Fruit fly (Drosophila melanogaster): ENCODE measurements around the gene sip2.

sip2 gene

DNA sequence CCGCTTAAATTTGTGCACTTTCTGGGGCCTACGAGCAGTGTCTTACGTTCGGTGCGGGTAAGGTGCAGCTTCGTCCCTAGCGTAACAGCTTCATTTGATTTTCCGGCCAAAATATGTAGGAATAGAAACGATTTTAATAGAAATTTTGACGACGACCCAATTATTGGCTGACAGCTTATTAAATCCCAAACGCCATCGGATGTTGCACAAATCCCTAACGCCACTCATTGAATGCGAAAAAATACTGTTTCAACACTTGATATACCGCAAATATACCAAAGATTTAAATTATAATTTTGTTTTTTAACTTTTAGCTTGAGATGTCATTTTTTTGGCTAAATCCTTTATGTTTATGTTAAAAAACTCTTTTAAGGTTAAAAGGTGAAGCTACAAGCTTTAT, 18.8 kb downstream of the sip2 start, which contains the start of gene Fgop2:
Gene Fgop2, minus strand, starts transcription at position 202 of the 400 bp plus-strand sequence.
- TF ChIP-seq CG7045 (GFP tag; optimal IDR thresholded peaks at IDR 0.05) (no peak), bab1 (GFP tag; optimal IDR thresholded peaks at IDR 0.05) (peak; percentile 31), tj (GFP tag; optimal IDR thresholded peaks at IDR 0.05) (no peak), CG7101 (tag; optimal IDR thresholded peaks at IDR 0.05) (no peak), kay (GFP tag; ENCODE audit: borderline replicate concordance) (no peak), Clk (GFP tag; optimal IDR thresholded peaks at IDR 0.05) (no peak), ovo (GFP tag; optimal IDR thresholded peaks at IDR 0.05) (no peak), pad (GFP tag; optimal IDR thresholded peaks at IDR 0.05) (no peak)

dm6 chr2L:6942714-6943113, 21.2 kb downstream of the sip2 start, which contains the start of gene CG18304:
CG18304 (minus strand) TSS chr2L:6942814.
- no peak for TF ChIP-seq bab1 (GFP tag; optimal IDR thresholded peaks at IDR 0.05)
- TF ChIP-seq pad (GFP tag; optimal IDR thresholded peaks at IDR 0.05), result no peak
- no peak for TF ChIP-seq cnc (optimal IDR thresholded peaks at IDR 0.05)
- no peak for TF ChIP-seq CG12768 (GFP tag; optimal IDR thresholded peaks at IDR 0.05)
- no peak for TF ChIP-seq CG11617 (GFP tag; optimal IDR thresholded peaks at IDR 0.05)

- TF ChIP-seq CG5204 (GFP tag; optimal IDR thresholded peaks at IDR 0.05), result no peak
- peak; percentile 57 for TF ChIP-seq CG11617 (GFP tag; optimal IDR thresholded peaks at IDR 0.05)
- TF ChIP-seq CG7045 (GFP tag; optimal IDR thresholded peaks at IDR 0.05), result no peak
Measured at dm6 chr2L:6941731-6942130, 22.1 kb downstream of the sip2 start.

DNA sequence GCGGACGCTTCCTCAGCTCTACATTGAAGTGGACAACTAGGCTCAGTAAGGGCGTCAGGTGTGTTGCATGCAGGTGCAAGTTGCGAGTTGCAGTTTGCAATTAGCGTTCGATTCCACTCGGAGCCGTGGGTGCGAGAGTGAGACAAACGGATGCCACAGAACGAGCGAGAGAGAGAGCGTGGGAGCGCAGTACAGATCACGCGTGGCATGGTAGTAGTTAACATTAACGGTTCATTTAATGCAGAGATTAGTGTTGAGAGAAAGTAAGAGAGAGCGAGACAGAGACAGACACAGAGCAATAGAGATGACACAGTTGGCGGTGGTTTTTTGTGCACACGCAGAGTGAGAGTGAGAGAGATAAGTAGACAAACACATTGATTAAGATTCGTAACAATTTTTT, 24.2 kb downstream of the sip2 start:
- TF ChIP-seq CG7045 (GFP tag; optimal IDR thresholded peaks at IDR 0.05), result no peak
- TF ChIP-seq cnc (optimal IDR thresholded peaks at IDR 0.05), result no peak
- no peak for TF ChIP-seq CG7101 (tag; optimal IDR thresholded peaks at IDR 0.05)
- TF ChIP-seq CG11617 (GFP tag; optimal IDR thresholded peaks at IDR 0.05), result no peak

DNA sequence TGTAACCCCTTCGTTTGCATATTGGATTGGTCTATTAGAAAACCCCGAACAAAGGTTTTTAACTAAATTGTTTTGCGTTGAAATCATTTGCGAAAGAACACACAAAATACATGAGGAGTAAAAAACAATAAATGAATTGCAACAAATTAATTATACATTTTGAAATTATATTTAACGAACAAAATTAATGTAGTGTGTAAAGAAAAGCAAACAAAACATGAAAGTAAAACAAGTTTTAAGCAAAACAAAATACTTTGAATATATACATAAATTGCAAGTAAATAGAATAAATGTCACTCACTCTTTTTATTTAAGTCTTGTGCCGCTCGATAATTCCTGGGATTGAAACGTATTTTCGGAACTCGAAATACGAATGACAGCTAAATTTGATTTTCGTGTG, 32.1 kb downstream of the sip2 start, which contains the start of gene CG43232:
Gene CG43232, plus strand, starts transcription at position 301 of the 400 bp plus-strand sequence.
- TF ChIP-seq kay (GFP tag; ENCODE audit: borderline replicate concordance) (peak; percentile 78), CG12768 (GFP tag; optimal IDR thresholded peaks at IDR 0.05) (no peak)

DNA sequence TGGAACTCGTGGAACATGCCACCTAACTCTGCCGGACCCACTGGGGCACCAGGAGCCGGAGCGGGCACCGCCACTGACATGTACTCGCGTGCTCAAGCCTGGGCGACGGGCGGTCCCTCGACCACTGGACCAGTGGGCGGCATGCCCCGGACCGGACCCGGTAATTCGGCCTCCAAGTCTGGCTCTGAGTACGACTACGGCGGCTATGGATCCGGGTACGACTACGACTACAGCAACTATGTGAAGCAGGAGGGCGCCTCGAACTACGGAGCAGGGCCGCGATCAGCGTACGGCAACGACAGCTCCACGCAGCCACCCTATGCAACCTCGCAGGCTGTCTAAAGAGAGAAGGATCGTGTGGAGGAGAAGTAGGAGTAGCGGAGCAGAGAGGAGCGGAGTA, 38.8 kb downstream of the sip2 start:
- no peak for TF ChIP-seq cnc (optimal IDR thresholded peaks at IDR 0.05)
- no peak for TF ChIP-seq CG12768 (GFP tag; optimal IDR thresholded peaks at IDR 0.05)
- TF ChIP-seq CG33017 (tag; optimal IDR thresholded peaks at IDR 0.05), result no peak
- TF ChIP-seq kay (GFP tag; ENCODE audit: borderline replicate concordance), result no peak
- no peak for TF ChIP-seq Clk (GFP tag; optimal IDR thresholded peaks at IDR 0.05)
- no peak for TF ChIP-seq Hr96 (GFP tag; optimal IDR thresholded peaks at IDR 0.05)
- no peak for TF ChIP-seq CG5204 (GFP tag; optimal IDR thresholded peaks at IDR 0.05)
- no peak for TF ChIP-seq CG14711 (tag; optimal IDR thresholded peaks at IDR 0.05)
- no peak for TF ChIP-seq Mnt (GFP tag; optimal IDR thresholded peaks at IDR 0.05)
- TF ChIP-seq CG1620 (GFP tag; optimal IDR thresholded peaks at IDR 0.05), result no peak
- TF ChIP-seq CG11617 (GFP tag; optimal IDR thresholded peaks at IDR 0.05), result no peak
- no peak for TF ChIP-seq pad (GFP tag; optimal IDR thresholded peaks at IDR 0.05)
- no peak for TF ChIP-seq toe (GFP tag; optimal IDR thresholded peaks at IDR 0.05)
- TF ChIP-seq cic (GFP tag; optimal IDR thresholded peaks at IDR 0.05), result no peak
- TF ChIP-seq tj (GFP tag; optimal IDR thresholded peaks at IDR 0.05), result no peak

DNA sequence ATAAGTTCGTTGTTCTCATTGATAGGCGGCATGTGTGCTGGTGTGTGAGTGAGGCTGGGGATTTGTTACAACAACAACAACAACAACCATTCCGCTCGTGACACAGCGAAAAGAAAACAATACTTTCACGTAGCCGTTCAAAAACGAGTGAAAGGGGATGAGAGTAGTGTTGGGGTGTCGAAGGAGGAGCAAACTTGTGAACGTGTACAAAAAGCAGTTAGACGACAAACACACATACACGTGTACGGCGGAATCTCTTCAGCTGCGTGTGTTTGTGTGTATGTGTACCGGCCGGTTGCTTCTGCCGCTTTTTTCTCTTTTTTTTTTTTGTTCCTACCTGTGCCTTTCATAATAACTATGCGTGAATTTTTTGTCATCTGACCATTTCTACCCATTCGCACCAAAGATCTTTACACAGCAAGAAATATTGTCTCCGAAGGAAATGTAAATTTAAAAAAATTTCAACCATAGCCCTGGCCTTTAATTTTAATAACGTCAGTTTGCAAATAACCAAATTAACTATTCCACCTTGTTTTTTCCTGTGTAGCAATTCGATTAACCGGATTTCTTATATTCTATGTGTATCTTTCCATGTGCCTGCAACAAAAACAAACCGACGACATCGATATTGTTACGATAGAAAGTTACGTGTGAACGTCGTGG, 41.7 kb downstream of the sip2 start:
- TF ChIP-seq CG33017 (tag; optimal IDR thresholded peaks at IDR 0.05), result no peak
- TF ChIP-seq CG7101 (tag; optimal IDR thresholded peaks at IDR 0.05), result peak; percentile 7
- no peak for TF ChIP-seq Clk (GFP tag; optimal IDR thresholded peaks at IDR 0.05)
- TF ChIP-seq cnc (optimal IDR thresholded peaks at IDR 0.05), result peak; percentile 75 to 85
- no peak for TF ChIP-seq CG5204 (GFP tag; optimal IDR thresholded peaks at IDR 0.05)
- no peak for TF ChIP-seq CG11617 (GFP tag; optimal IDR thresholded peaks at IDR 0.05)
- TF ChIP-seq CG1620 (GFP tag; optimal IDR thresholded peaks at IDR 0.05), result no peak
- no peak for TF ChIP-seq tj (GFP tag; optimal IDR thresholded peaks at IDR 0.05)
- TF ChIP-seq toe (GFP tag; optimal IDR thresholded peaks at IDR 0.05), result no peak
- TF ChIP-seq bab1 (GFP tag; optimal IDR thresholded peaks at IDR 0.05), result no peak
- TF ChIP-seq Mnt (GFP tag; optimal IDR thresholded peaks at IDR 0.05), result peak; percentile 47
- TF ChIP-seq Hr96 (GFP tag; optimal IDR thresholded peaks at IDR 0.05), result no peak
- no peak for TF ChIP-seq kay (GFP tag; ENCODE audit: borderline replicate concordance)
- no peak for TF ChIP-seq ovo (GFP tag; optimal IDR thresholded peaks at IDR 0.05)
- TF ChIP-seq CG12768 (GFP tag; optimal IDR thresholded peaks at IDR 0.05), result no peak
- TF ChIP-seq cic (GFP tag; optimal IDR thresholded peaks at IDR 0.05), result peak; percentile 84
- no peak for TF ChIP-seq Crg-1 (GFP tag; optimal IDR thresholded peaks at IDR 0.05)
- TF ChIP-seq CG7045 (GFP tag; optimal IDR thresholded peaks at IDR 0.05), result no peak
- no peak for TF ChIP-seq CG14711 (tag; optimal IDR thresholded peaks at IDR 0.05)
- TF ChIP-seq pad (GFP tag; optimal IDR thresholded peaks at IDR 0.05), result peak; percentile 53
